Fruit fly (Drosophila melanogaster): ENCODE data around the gene CG31213.

DNA sequence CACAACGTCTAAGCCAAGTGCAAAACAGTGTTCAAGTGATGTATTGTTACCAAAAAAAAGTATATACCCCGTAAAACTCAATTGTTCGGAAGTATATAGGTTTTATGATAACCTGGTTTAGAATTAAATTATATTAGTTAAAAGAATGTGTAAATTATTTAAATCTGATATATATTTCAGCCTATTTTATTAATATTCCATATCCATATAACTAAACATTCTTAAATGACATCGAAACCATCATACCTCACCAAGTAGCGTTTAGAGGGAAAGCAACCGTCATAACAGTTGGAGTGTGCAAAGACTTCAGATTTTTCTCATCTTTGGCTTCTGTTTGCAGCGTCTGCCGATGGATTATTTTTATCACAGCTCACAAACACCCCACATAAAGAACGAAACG is 26.8 kb downstream of the CG31213 start:
- TF ChIP-seq CG8478 (optimal IDR thresholded peaks at IDR 0.05) (no peak), CTCF (optimal IDR thresholded peaks at IDR 0.05) (no peak)

All from S2 (cell line).